Fruit fly (Drosophila melanogaster): ENCODE measurements around the gene Jon65Ai.

Gene Jon65Ai

dm6 chr3L:6097270-6097669, 43.0 kb upstream of the Jon65Ai start, which contains the start of gene Ets65A (continued):
- TF ChIP-seq CG9932 (GFP tag; IDR thresholded peaks at IDR 0.05): no peak
- TF ChIP-seq H15 (GFP tag; IDR thresholded peaks at IDR 0.05): no peak
- TF ChIP-seq yki (optimal IDR thresholded peaks at IDR 0.05): no peak
- no peak for TF ChIP-seq CG32767 (GFP tag; IDR thresholded peaks at IDR 0.05)
- no peak for TF ChIP-seq CG10274 (GFP tag; optimal IDR thresholded peaks at IDR 0.05)
- TF ChIP-seq CG43689 (GFP tag; IDR thresholded peaks at IDR 0.05): no peak
- 0 out of 3 replicates have a peak, but pooled peaks have one; percentile 12 for TF ChIP-seq zen2 (GFP tag; IDR thresholded peaks at IDR 0.05; ENCODE audit: partially characterized antibody)
- no peak for TF ChIP-seq Antp (GFP tag; optimal IDR thresholded peaks at IDR 0.05)
- TF ChIP-seq zfh2 (GFP tag; optimal IDR thresholded peaks at IDR 0.05): no peak
- no peak for TF ChIP-seq CG11398 (GFP tag; optimal IDR thresholded peaks at IDR 0.05)
- no peak for TF ChIP-seq Poxn (GFP tag; IDR thresholded peaks at IDR 0.05)
- no peak for TF ChIP-seq dysf (GFP tag; IDR thresholded peaks at IDR 0.05)
- peak; percentile 75 for TF ChIP-seq Nf-YB (GFP tag; optimal IDR thresholded peaks at IDR 0.05)
- TF ChIP-seq usp (GFP tag; optimal IDR thresholded peaks at IDR 0.05): no peak
- TF ChIP-seq CG12769 (tag; optimal IDR thresholded peaks at IDR 0.05): no peak
- no peak for TF ChIP-seq dmrt11E (tag; optimal IDR thresholded peaks at IDR 0.05)
- 0 out of 4 replicates have a peak, but pooled peaks have one; percentile 12 for TF ChIP-seq chinmo (GFP tag; IDR thresholded peaks at IDR 0.05; ENCODE audit: partially characterized antibody)
- TF ChIP-seq CG5180 (GFP tag; optimal IDR thresholded peaks at IDR 0.05): no peak
- no peak for TF ChIP-seq GATAe (GFP tag; conservative IDR thresholded peaks at IDR 0.05)
- no peak for TF ChIP-seq Atf-2 (GFP tag; optimal IDR thresholded peaks at IDR 0.05)
- no peak for TF ChIP-seq CG9609 (GFP tag; optimal IDR thresholded peaks at IDR 0.05)
- no peak for TF ChIP-seq kni (GFP tag; optimal IDR thresholded peaks at IDR 0.05)
- no peak for TF ChIP-seq Dip3 (GFP tag; optimal IDR thresholded peaks at IDR 0.05)
- no peak for TF ChIP-seq jumu (GFP tag; optimal IDR thresholded peaks at IDR 0.05)
- TF ChIP-seq ATbp (GFP tag; optimal IDR thresholded peaks at IDR 0.05): no peak
- TF ChIP-seq CG17359 (tag; optimal IDR thresholded peaks at IDR 0.05): no peak
- no peak for TF ChIP-seq Lhr (GFP tag; optimal IDR thresholded peaks at IDR 0.05)
- TF ChIP-seq CG10366 (GFP tag; IDR thresholded peaks at IDR 0.05): no peak
- no peak for TF ChIP-seq tap (tag; optimal IDR thresholded peaks at IDR 0.05)
- TF ChIP-seq gem (tag; optimal IDR thresholded peaks at IDR 0.05): no peak
- no peak for TF ChIP-seq Gug (GFP tag; IDR thresholded peaks at IDR 0.05)
- TF ChIP-seq sna (GFP tag; IDR thresholded peaks at IDR 0.05; ENCODE audit: partially characterized antibody): no peak
- TF ChIP-seq grn (GFP tag; optimal IDR thresholded peaks at IDR 0.05): peak; percentile 3
- no peak for TF ChIP-seq CG6765 (GFP tag; optimal IDR thresholded peaks at IDR 0.05)
- TF ChIP-seq chn (GFP tag; optimal IDR thresholded peaks at IDR 0.05): no peak
- TF ChIP-seq Deaf1 (tag; optimal IDR thresholded peaks at IDR 0.05): peak; percentile 34
- TF ChIP-seq sima (GFP tag; optimal IDR thresholded peaks at IDR 0.05): no peak
- TF ChIP-seq CG11456 (GFP tag; IDR thresholded peaks at IDR 0.05): no peak
- no peak for TF ChIP-seq pum (GFP tag; optimal IDR thresholded peaks at IDR 0.05)
- TF ChIP-seq dimm (GFP tag; IDR thresholded peaks at IDR 0.05): no peak
- no peak for TF ChIP-seq lov (optimal IDR thresholded peaks at IDR 0.05)
- TF ChIP-seq lov (GFP tag; IDR thresholded peaks at IDR 0.05): 0 out of 3 replicates have a peak, but pooled peaks have one; percentile 11
- TF ChIP-seq CG16813 (GFP tag; IDR thresholded peaks at IDR 0.05; ENCODE audit: partially characterized antibody): no peak
- no peak for TF ChIP-seq h (optimal IDR thresholded peaks at IDR 0.05)
- no peak for TF ChIP-seq crc (GFP tag; optimal IDR thresholded peaks at IDR 0.05)
- no peak for TF ChIP-seq CG31365 (tag; optimal IDR thresholded peaks at IDR 0.05)
- no peak for TF ChIP-seq CG13894 (tag; optimal IDR thresholded peaks at IDR 0.05)
- no peak for TF ChIP-seq Opbp (GFP tag; IDR thresholded peaks at IDR 0.05; ENCODE audit: partially characterized antibody)
- TF ChIP-seq CG11560 (tag; IDR thresholded peaks at IDR 0.05): 0 out of 3 replicates have a peak, but pooled peaks have one; percentile 28
- TF ChIP-seq Awh (GFP tag; IDR thresholded peaks at IDR 0.05): no peak
- TF ChIP-seq Nf-YC (tag; optimal IDR thresholded peaks at IDR 0.05): peak; percentile 91
- no peak for TF ChIP-seq CrebB (tag; optimal IDR thresholded peaks at IDR 0.05)
- TF ChIP-seq ftz-f1 (GFP tag; optimal IDR thresholded peaks at IDR 0.05): no peak
